Worm (Caenorhabditis elegans) whole organism, L4 larva: Measurements from ENCODE around the gene ins-11.
A peak's percentile ranks its signal among the peaks of the same experiment; 100 is the strongest.

Source experiments
- F10B5.3 ChIP-seq: sonication (generic microtip); optimal IDR thresholded peaks from 2 replicates; lab custom pipeline; 2016; ENCODE audit warnings: mild to moderate bottlenecking, missing genetic modification characterization, missing compliant biosample characterization
- F26F4.8 ChIP-seq: fragments of 200-800 bp; sonication (Bioruptor generic); conservative IDR thresholded peaks from 2 replicates; pipeline ENCODE4 v1.3.6; 2022; ENCODE audit warnings: missing genetic modification characterization, missing compliant biosample characterization
- F44E2.7 ChIP-seq: fragments of 200-800 bp; sonication (Bioruptor generic); IDR thresholded peaks from 2 replicates; pipeline ENCODE4 v2.1.2; 2022; ENCODE audit warnings: missing genetic modification characterization, missing compliant biosample characterization
- F49E8.2 ChIP-seq: sonication (generic microtip); optimal IDR thresholded peaks from 2 replicates; lab custom pipeline; 2016; ENCODE audit warnings: missing compliant biosample characterization, mild to moderate bottlenecking, missing genetic modification characterization, borderline replicate concordance
- T20F7.1 ChIP-seq: fragments of 200-800 bp; sonication (Bioruptor generic); optimal IDR thresholded peaks from 2 replicates; lab custom pipeline; 2018; ENCODE audit warnings: mild to moderate bottlenecking, missing genetic modification characterization, missing compliant biosample characterization
- Y105C5A.15 ChIP-seq: fragments of 200-800 bp; sonication (Bioruptor generic); IDR thresholded peaks from 2 replicates; pipeline ENCODE4 v1.3.6; 2022; ENCODE audit warnings: missing genetic modification characterization, missing compliant biosample characterization
- ZK337.2 ChIP-seq: fragments of 200-800 bp; sonication (Bioruptor generic); IDR thresholded peaks from 2 replicates; pipeline ENCODE4 v1.3.6; 2022; ENCODE audit warnings: missing genetic modification reagents, missing genetic modification characterization, missing compliant biosample characterization
- aha-1 ChIP-seq: fragments of 150-350 bp; peaks from one replicate; lab custom pipeline; 2014; ENCODE audit warnings: missing biosample characterization, missing genetic modification characterization
- ceh-20 ChIP-seq: fragments of 200-800 bp; sonication (Bioruptor generic); IDR thresholded peaks from 2 replicates; pipeline ENCODE4 v1.3.6; 2022; ENCODE audit warnings: missing genetic modification reagents, missing genetic modification characterization, missing compliant biosample characterization
- ceh-28 ChIP-seq: fragments of 150-350 bp; optimal IDR thresholded peaks from 2 replicates; lab custom pipeline; 2014; ENCODE audit warnings: missing biosample characterization, missing genetic modification reagents, missing genetic modification characterization
- ceh-44 ChIP-seq: fragments of 200-800 bp; sonication (Bioruptor generic); IDR thresholded peaks from 2 replicates; pipeline ENCODE4 v1.3.6; 2022; ENCODE audit warnings: missing genetic modification reagents, missing genetic modification characterization, missing compliant biosample characterization
- ctbp-1 ChIP-seq: fragments of 200-800 bp; sonication (Bioruptor generic); IDR thresholded peaks from 2 replicates; pipeline ENCODE4 v1.3.6; 2022; ENCODE audit warnings: missing genetic modification reagents, missing genetic modification characterization, missing compliant biosample characterization
- daf-12 ChIP-seq: fragments of 150-350 bp; optimal IDR thresholded peaks from 2 replicates; lab custom pipeline; 2014; ENCODE audit warnings: missing biosample characterization, missing genetic modification reagents, missing genetic modification characterization
- daf-16 ChIP-seq, 3 experiments: sonication (generic microtip); optimal IDR thresholded peaks; 2 replicates each; lab custom pipeline; 2016 to 2017; ENCODE audit warnings: missing genetic modification characterization in 3 of 3, missing genetic modification reagents in 3 of 3, mild to moderate bottlenecking in 2 of 3, missing compliant biosample characterization in 2 of 3, missing biosample characterization in 1 of 3, moderate library complexity in 1 of 3
- dmd-9 ChIP-seq: fragments of 200-800 bp; sonication (Bioruptor generic); IDR thresholded peaks from 2 replicates; pipeline ENCODE4 v1.3.6; 2022; ENCODE audit warnings: missing genetic modification reagents, missing genetic modification characterization, missing compliant biosample characterization
- dpl-1 ChIP-seq: fragments of 150-350 bp; optimal IDR thresholded peaks from 2 replicates; lab custom pipeline; 2014; ENCODE audit warnings: missing biosample characterization, missing genetic modification reagents, missing genetic modification characterization
- duxl-1 ChIP-seq: sonication (generic microtip); optimal IDR thresholded peaks from 2 replicates; lab custom pipeline; 2016; ENCODE audit warnings: mild to moderate bottlenecking, missing genetic modification characterization, moderate library complexity, missing compliant biosample characterization; ENCODE audit not compliant: poor library complexity
- dve-1 ChIP-seq: sonication (generic microtip); optimal IDR thresholded peaks from 2 replicates; lab custom pipeline; 2017; ENCODE audit warnings: antibody characterized with exemption, mild to moderate bottlenecking, missing genetic modification characterization, missing compliant biosample characterization; ENCODE audit not compliant: insufficient read depth
- fkh-10 ChIP-seq: fragments of 150-350 bp; optimal IDR thresholded peaks from 2 replicates; lab custom pipeline; 2014; ENCODE audit warnings: missing biosample characterization, missing genetic modification reagents, missing genetic modification characterization
- fos-1 ChIP-seq: fragments of 150-350 bp; optimal IDR thresholded peaks from 2 replicates; lab custom pipeline; 2014; ENCODE audit warnings: missing biosample characterization, missing genetic modification characterization
- gei-8 ChIP-seq: fragments of 200-800 bp; sonication (Bioruptor generic); optimal IDR thresholded peaks from 2 replicates; lab custom pipeline; 2018; ENCODE audit warnings: mild to moderate bottlenecking, missing genetic modification characterization, missing compliant biosample characterization
- hlh-30 ChIP-seq: sonication (generic microtip); optimal IDR thresholded peaks from 2 replicates; lab custom pipeline; 2017; ENCODE audit warnings: antibody characterized with exemption, mild to moderate bottlenecking, missing genetic modification characterization, missing compliant biosample characterization; ENCODE audit not compliant: insufficient read depth
- lim-7 ChIP-seq: fragments of 200-800 bp; sonication (Bioruptor generic); IDR thresholded peaks from 2 replicates; pipeline ENCODE4 v1.3.6; 2022; ENCODE audit warnings: missing genetic modification characterization, missing compliant biosample characterization
- lin-1 ChIP-seq: fragments of 200-800 bp; sonication (Bioruptor generic); IDR thresholded peaks from 2 replicates; pipeline ENCODE4 v1.3.6; 2022; ENCODE audit warnings: missing genetic modification reagents, missing genetic modification characterization, missing compliant biosample characterization
- lin-13 ChIP-seq: fragments of 150-350 bp; optimal IDR thresholded peaks from 2 replicates; lab custom pipeline; 2014; ENCODE audit warnings: missing biosample characterization, missing genetic modification reagents, missing genetic modification characterization
- lin-38 ChIP-seq: fragments of 200-800 bp; sonication (Bioruptor generic); IDR thresholded peaks from 2 replicates; pipeline ENCODE4 v1.3.6; 2022; ENCODE audit warnings: missing genetic modification reagents, missing genetic modification characterization, missing compliant biosample characterization
- lin-39 ChIP-seq: fragments of 150-350 bp; optimal IDR thresholded peaks from 2 replicates; lab custom pipeline; 2014; ENCODE audit warnings: missing biosample characterization, missing genetic modification reagents, missing genetic modification characterization
- lsy-2 ChIP-seq, 2 experiments: fragments of 150-350 bp in 1 of 2; sonication (generic microtip) in 1 of 2; optimal IDR thresholded peaks; 2 replicates each; lab custom pipeline; 2014 to 2017; ENCODE audit warnings: missing biosample characterization in 2 of 2, missing genetic modification characterization in 2 of 2
- mdl-1 ChIP-seq, 2 experiments: fragments of 150-350 bp in 1 of 2; sonication (generic microtip) in 1 of 2; optimal IDR thresholded peaks; 2 replicates each; lab custom pipeline; 2014 to 2017; ENCODE audit warnings: missing biosample characterization in 2 of 2, missing genetic modification characterization in 2 of 2
- mdt-29 ChIP-seq: fragments of 200-800 bp; sonication (Bioruptor generic); IDR thresholded peaks from 2 replicates; pipeline ENCODE4 v1.3.6; 2022; ENCODE audit warnings: missing genetic modification reagents, missing genetic modification characterization, missing compliant biosample characterization
- mxl-3 ChIP-seq: fragments of 200-800 bp; sonication (Bioruptor generic); optimal IDR thresholded peaks from 2 replicates; lab custom pipeline; 2018; ENCODE audit warnings: mild to moderate bottlenecking, missing genetic modification characterization, missing compliant biosample characterization
- nhr-10 ChIP-seq: fragments of 150-350 bp; optimal IDR thresholded peaks from 2 replicates; lab custom pipeline; 2014; ENCODE audit warnings: missing biosample characterization, missing genetic modification characterization
- nhr-28 ChIP-seq: fragments of 150-350 bp; optimal IDR thresholded peaks from 2 replicates; lab custom pipeline; 2014; ENCODE audit warnings: missing biosample characterization, missing genetic modification characterization
- nhr-48 ChIP-seq: sonication (generic microtip); optimal IDR thresholded peaks from 2 replicates; lab custom pipeline; 2016; ENCODE audit warnings: mild to moderate bottlenecking, missing genetic modification characterization, missing compliant biosample characterization
- pha-4 ChIP-seq, 2 experiments: fragments of 150-350 bp in 1 of 2; fragments of 200-800 bp in 1 of 2; sonication (Bioruptor generic) in 1 of 2; IDR thresholded peaks in 1 of 2; optimal IDR thresholded peaks in 1 of 2; 2 replicates each; pipeline versions ENCODE4 v1.3.6 to Lab custom; 2014 to 2022; ENCODE audit warnings: missing genetic modification characterization in 2 of 2, missing genetic modification reagents in 2 of 2, missing biosample characterization in 1 of 2, missing compliant biosample characterization in 1 of 2
- pqm-1 ChIP-seq: sonication (generic microtip); optimal IDR thresholded peaks from 2 replicates; lab custom pipeline; 2017; ENCODE audit warnings: missing biosample characterization, missing genetic modification characterization
- rbr-2 ChIP-seq: sonication (generic microtip); optimal IDR thresholded peaks from 2 replicates; lab custom pipeline; 2016; ENCODE audit warnings: missing genotype, missing genetic modification characterization, missing compliant biosample characterization
- sdz-12 ChIP-seq: fragments of 200-800 bp; sonication (Bioruptor generic); optimal IDR thresholded peaks from 2 replicates; lab custom pipeline; 2018; ENCODE audit warnings: mild to moderate bottlenecking, missing genetic modification characterization, missing compliant biosample characterization
- skn-1 ChIP-seq: fragments of 150-350 bp; optimal IDR thresholded peaks from 2 replicates; lab custom pipeline; 2014; ENCODE audit warnings: missing biosample characterization, missing genetic modification characterization
- snpc-4 ChIP-seq: fragments of 150-350 bp; optimal IDR thresholded peaks from 2 replicates; lab custom pipeline; 2014; ENCODE audit warnings: missing biosample characterization, missing genetic modification characterization
- spr-1 ChIP-seq: sonication (generic microtip); optimal IDR thresholded peaks from 2 replicates; lab custom pipeline; 2016; ENCODE audit warnings: mild to moderate bottlenecking, missing genetic modification characterization, missing compliant biosample characterization
- tag-97 ChIP-seq: fragments of 200-800 bp; sonication (Bioruptor generic); IDR thresholded peaks from 2 replicates; pipeline ENCODE4 v1.3.6; 2022; ENCODE audit warnings: missing genetic modification characterization, missing compliant biosample characterization
- tra-1 ChIP-seq: fragments of 200-800 bp; sonication (Bioruptor generic); IDR thresholded peaks from 2 replicates; pipeline ENCODE4 v1.3.6; 2022; ENCODE audit warnings: missing genetic modification reagents, missing genetic modification characterization, missing compliant biosample characterization
- unc-130 ChIP-seq: sonication (generic microtip); optimal IDR thresholded peaks from 2 replicates; lab custom pipeline; 2016; ENCODE audit warnings: missing genetic modification reagents, missing genetic modification characterization, missing compliant biosample characterization
- unc-39 ChIP-seq: sonication (generic microtip); optimal IDR thresholded peaks from 2 replicates; lab custom pipeline; 2017; ENCODE audit warnings: missing biosample characterization, missing genetic modification characterization
- vab-7 ChIP-seq: fragments of 200-800 bp; sonication (Bioruptor generic); IDR thresholded peaks from 2 replicates; pipeline ENCODE4 v1.3.6; 2022; ENCODE audit warnings: missing genetic modification reagents, missing genetic modification characterization, missing compliant biosample characterization
- zag-1 ChIP-seq: fragments of 150-350 bp; optimal IDR thresholded peaks from 2 replicates; lab custom pipeline; 2014; ENCODE audit warnings: missing biosample characterization, missing genetic modification characterization
- zfp-2 ChIP-seq: sonication (generic microtip); optimal IDR thresholded peaks from 2 replicates; lab custom pipeline; 2016; ENCODE audit warnings: mild to moderate bottlenecking, missing genetic modification characterization, missing compliant biosample characterization
- zfp-3 ChIP-seq: fragments of 200-800 bp; sonication (Bioruptor generic); conservative IDR thresholded peaks from 2 replicates; pipeline ENCODE4 v1.3.6; 2022; ENCODE audit warnings: missing genetic modification reagents, missing genetic modification characterization, missing compliant biosample characterization
- zip-11 ChIP-seq: fragments of 200-800 bp; sonication (Bioruptor generic); IDR thresholded peaks from 2 replicates; pipeline ENCODE4 v1.3.6; 2022; ENCODE audit warnings: missing genetic modification characterization, missing compliant biosample characterization
- ztf-7 ChIP-seq: fragments of 150-350 bp; optimal IDR thresholded peaks from 2 replicates; lab custom pipeline; 2014; ENCODE audit warnings: missing biosample characterization, missing genetic modification characterization

The ins-11 gene

DNA sequence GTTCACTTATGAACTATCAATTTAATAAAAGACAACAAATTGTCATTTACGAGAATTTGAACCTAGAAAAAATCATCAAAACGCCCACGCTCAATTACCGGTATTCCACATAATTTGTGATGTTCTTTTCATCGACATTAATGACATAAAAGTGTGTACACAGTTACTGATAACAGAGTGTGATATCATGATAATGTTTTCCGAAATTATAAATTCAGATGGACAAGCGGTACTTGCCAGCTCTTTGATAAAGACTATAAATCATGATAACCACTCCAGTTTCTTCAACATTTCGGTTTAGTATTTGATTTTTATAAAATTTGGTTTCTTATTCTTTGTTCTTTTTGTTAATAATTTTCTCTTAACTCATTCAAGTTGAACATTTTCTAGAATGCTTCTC, 29.3 kb downstream of the ins-11 start, which contains the start of gene lys-8 (continued):
- TF ChIP-seq gei-8 (GFP tag; lab: Kevin White, UChicago) (no peak), tag-97 (GFP tag; lab: Robert Waterston, UW) (no peak), mdt-29 (GFP tag; lab: Robert Waterston, UW) (no peak), T20F7.1 (peak; percentile 45), tra-1 (GFP tag; lab: Robert Waterston, UW) (peak; percentile 76; the same call in 1 of the 2 replicates), vab-7 (no peak), pha-4 (GFP tag; IDR thresholded peaks at IDR 0.05; lab: Robert Waterston, UW) (no peak), pha-4 (tag; optimal IDR thresholded peaks at IDR 0.05; lab: Kevin White, UChicago) (no peak), zip-11 (no peak), ztf-7 (tag; lab: Kevin White, UChicago) (no peak), hlh-30 (tag; lab: Kevin White, UChicago) (no peak), lin-38 (GFP tag; lab: Robert Waterston, UW) (no peak), daf-16 (GFP tag; optimal IDR thresholded peaks at IDR 0.05; lab: Kevin White, UChicago) (no peak), daf-16 (tag; optimal IDR thresholded peaks at IDR 0.05; lab: Kevin White, UChicago) (peak; percentile 98), snpc-4 (no peak), F49E8.2 (tag; lab: Kevin White, UChicago) (no peak), unc-39 (tag; lab: Kevin White, UChicago) (no peak), dpl-1 (GFP tag; lab: Kevin White, UChicago) (no peak), pqm-1 (peak; percentile 99), sdz-12 (GFP tag; lab: Kevin White, UChicago) (no peak), lin-1 (GFP tag; lab: Robert Waterston, UW) (peak; percentile 54), Y105C5A.15 (GFP tag; lab: Robert Waterston, UW) (no peak), nhr-28 (tag; lab: Kevin White, UChicago) (peak; percentile 95), ceh-44 (GFP tag; lab: Robert Waterston, UW) (no peak), F44E2.7 (GFP tag; lab: Robert Waterston, UW) (no peak), skn-1 (tag; lab: Kevin White, UChicago) (no peak), dmd-9 (GFP tag; lab: Robert Waterston, UW) (no peak), F26F4.8 (GFP tag; lab: Robert Waterston, UW) (no peak), mxl-3 (GFP tag; lab: Kevin White, UChicago) (peak; percentile 35), aha-1 (no peak), spr-1 (tag; lab: Kevin White, UChicago) (no peak), nhr-48 (tag; lab: Kevin White, UChicago) (peak; percentile 33), lin-39 (tag; lab: Kevin White, UChicago) (no peak), dve-1 (tag; lab: Kevin White, UChicago) (peak; percentile 89), ctbp-1 (no peak), ceh-20 (GFP tag; lab: Robert Waterston, UW) (peak; percentile 86), zag-1 (tag; lab: Kevin White, UChicago) (no peak), ZK337.2 (GFP tag; lab: Robert Waterston, UW) (no peak), ceh-28 (tag; lab: Kevin White, UChicago) (no peak), zfp-2 (tag; lab: Kevin White, UChicago) (no peak), unc-130 (GFP tag; lab: Kevin White, UChicago) (no peak), F10B5.3 (tag; lab: Kevin White, UChicago) (no peak), lsy-2 (tag; optimal IDR thresholded peaks at IDR 0.05; lab: Kevin White, UChicago) (no peak), nhr-10 (tag; lab: Kevin White, UChicago) (no peak), lin-13 (GFP tag; lab: Kevin White, UChicago) (peak; percentile 13), lim-7 (GFP tag; lab: Robert Waterston, UW) (no peak), rbr-2 (no peak), daf-12 (no peak), zfp-3 (GFP tag; lab: Robert Waterston, UW) (no peak), duxl-1 (tag; lab: Kevin White, UChicago) (no peak), fos-1 (tag; lab: Kevin White, UChicago) (no peak), mdl-1 (tag; optimal IDR thresholded peaks at IDR 0.05; lab: Kevin White, UChicago) (peak in 1 of 2 experiments; percentile 17), fkh-10 (GFP tag; lab: Kevin White, UChicago) (no peak)
